Worm (Caenorhabditis elegans) whole organism, young adult: ENCODE measurements around the gene gsy-1.

Experiments
- B0019.2 ChIP-seq: fragments of 200-800 bp; sonication (Bioruptor generic); conservative IDR thresholded peaks from 2 replicates; pipeline ENCODE4 v1.3.6; 2022; ENCODE audit warnings: missing genetic modification reagents, missing genetic modification characterization, missing compliant biosample characterization
- B0261.1 ChIP-seq: sonication (generic microtip); optimal IDR thresholded peaks from 2 replicates; lab custom pipeline; 2016; ENCODE audit warnings: mild to moderate bottlenecking, missing genetic modification characterization, moderate library complexity, missing compliant biosample characterization
- F22D6.2 ChIP-seq: sonication (generic microtip); optimal IDR thresholded peaks from 2 replicates; lab custom pipeline; 2016; ENCODE audit warnings: mild to moderate bottlenecking, missing genetic modification characterization, missing compliant biosample characterization
- F33H1.4 ChIP-seq: fragments of 200-800 bp; sonication (Bioruptor generic); IDR thresholded peaks from 2 replicates; pipeline ENCODE4 v1.3.6; 2022; ENCODE audit warnings: missing genetic modification reagents, missing genetic modification characterization, missing compliant biosample characterization
- F52B5.7 ChIP-seq: sonication (generic microtip); optimal IDR thresholded peaks from 2 replicates; lab custom pipeline; 2016; ENCODE audit warnings: mild to moderate bottlenecking, missing genetic modification characterization, missing compliant biosample characterization
- F55B11.4 ChIP-seq: sonication (generic microtip); optimal IDR thresholded peaks from 2 replicates; lab custom pipeline; 2016; ENCODE audit warnings: missing compliant biosample characterization, missing genetic modification characterization, borderline replicate concordance; ENCODE audit not compliant: insufficient read depth
- Y67H2A.10 ChIP-seq: fragments of 200-800 bp; sonication (Bioruptor generic); conservative IDR thresholded peaks from 2 replicates; pipeline ENCODE4 v1.3.6; 2022; ENCODE audit warnings: missing genetic modification reagents, missing genetic modification characterization, missing compliant biosample characterization
- attf-5 ChIP-seq: fragments of 200-800 bp; sonication (Bioruptor generic); optimal IDR thresholded peaks from 2 replicates; lab custom pipeline; 2018; ENCODE audit warnings: mild to moderate bottlenecking, missing genetic modification characterization, missing compliant biosample characterization
- bed-1 ChIP-seq: fragments of 200-800 bp; sonication (Bioruptor generic); IDR thresholded peaks from 2 replicates; pipeline ENCODE4 v1.3.6; 2022; ENCODE audit warnings: missing genetic modification reagents, missing genetic modification characterization, missing compliant biosample characterization
- bed-2 ChIP-seq: fragments of 200-800 bp; sonication (Bioruptor generic); IDR thresholded peaks from 2 replicates; pipeline ENCODE4 v1.3.6; 2022; ENCODE audit warnings: missing genetic modification reagents, missing genetic modification characterization, missing compliant biosample characterization
- ccch-3 ChIP-seq: fragments of 200-800 bp; sonication (Bioruptor generic); optimal IDR thresholded peaks from 2 replicates; lab custom pipeline; 2018; ENCODE audit warnings: mild to moderate bottlenecking, missing genetic modification characterization, missing compliant biosample characterization
- cebp-2 ChIP-seq: fragments of 200-800 bp; sonication (Bioruptor generic); IDR thresholded peaks from 2 replicates; pipeline ENCODE4 v1.3.6; 2022; ENCODE audit warnings: missing genetic modification characterization, missing compliant biosample characterization
- ceh-27 ChIP-seq: fragments of 200-800 bp; sonication (Bioruptor generic); optimal IDR thresholded peaks from 2 replicates; lab custom pipeline; 2018; ENCODE audit warnings: mild to moderate bottlenecking, missing genetic modification characterization, moderate library complexity, missing compliant biosample characterization
- ceh-91 ChIP-seq: fragments of 200-800 bp; sonication (Bioruptor generic); IDR thresholded peaks from 2 replicates; pipeline ENCODE4 v1.3.6; 2022; ENCODE audit warnings: missing genetic modification reagents, missing genetic modification characterization, missing compliant biosample characterization
- die-1 ChIP-seq: sonication (generic microtip); optimal IDR thresholded peaks from 2 replicates; lab custom pipeline; 2016; ENCODE audit warnings: missing genotype, mild to moderate bottlenecking, missing genetic modification characterization, missing compliant biosample characterization
- dox-1 ChIP-seq: fragments of 200-800 bp; sonication (Bioruptor generic); IDR thresholded peaks from 2 replicates; pipeline ENCODE4 v1.3.6; 2022; ENCODE audit warnings: missing genetic modification reagents, missing genetic modification characterization, missing compliant biosample characterization
- egrh-3 ChIP-seq: fragments of 200-800 bp; sonication (Bioruptor generic); IDR thresholded peaks from 2 replicates; pipeline ENCODE4 v1.3.6; 2022; ENCODE audit warnings: missing genetic modification reagents, missing genetic modification characterization, missing compliant biosample characterization
- ekl-4 ChIP-seq: fragments of 200-800 bp; sonication (Bioruptor generic); IDR thresholded peaks from 2 replicates; pipeline ENCODE4 v1.3.6; 2022; ENCODE audit warnings: missing genetic modification reagents, missing genetic modification characterization, missing compliant biosample characterization
- hmg-1.2 ChIP-seq: fragments of 200-800 bp; sonication (Bioruptor generic); IDR thresholded peaks from 2 replicates; pipeline ENCODE4 v1.3.6; 2022; ENCODE audit warnings: missing genetic modification reagents, missing genetic modification characterization, missing compliant biosample characterization
- hmg-20 ChIP-seq: fragments of 200-800 bp; sonication (Bioruptor generic); IDR thresholded peaks from 2 replicates; pipeline ENCODE4 v1.3.6; 2022; ENCODE audit warnings: missing genetic modification reagents, missing genetic modification characterization, missing compliant biosample characterization
- hrde-1 ChIP-seq: sonication (generic microtip); optimal IDR thresholded peaks from 2 replicates; lab custom pipeline; 2016; ENCODE audit warnings: missing genetic modification characterization, mild to moderate bottlenecking, missing compliant biosample characterization, moderate library complexity, missing genotype, missing genetic modification reagents, borderline replicate concordance
- hsf-1 ChIP-seq: fragments of 200-800 bp; sonication (Bioruptor generic); IDR thresholded peaks from 2 replicates; pipeline ENCODE4 v1.3.6; 2022; ENCODE audit warnings: missing genetic modification reagents, missing genetic modification characterization, missing compliant biosample characterization
- lag-1 ChIP-seq: fragments of 200-800 bp; sonication (Bioruptor generic); IDR thresholded peaks from 2 replicates; pipeline ENCODE4 v1.3.6; 2022; ENCODE audit warnings: missing genetic modification reagents, missing genetic modification characterization, missing compliant biosample characterization
- let-607 ChIP-seq, 2 experiments: fragments of 200-800 bp in 1 of 2; sonication (Bioruptor generic) in 1 of 2; sonication (generic microtip) in 1 of 2; optimal IDR thresholded peaks; 2 replicates each; lab custom pipeline; 2016 to 2018; ENCODE audit warnings: mild to moderate bottlenecking in 2 of 2, missing compliant biosample characterization in 2 of 2, missing genetic modification characterization in 2 of 2, moderate library complexity in 2 of 2, missing genotype in 1 of 2
- lin-26 ChIP-seq: fragments of 200-800 bp; sonication (Bioruptor generic); IDR thresholded peaks from 2 replicates; pipeline ENCODE4 v1.3.6; 2022; ENCODE audit warnings: missing genetic modification reagents, missing genetic modification characterization, missing compliant biosample characterization
- lin-40 ChIP-seq: sonication (generic microtip); optimal IDR thresholded peaks from 2 replicates; lab custom pipeline; 2016; ENCODE audit warnings: missing genetic modification characterization, mild to moderate bottlenecking, missing compliant biosample characterization, missing genotype, missing genetic modification reagents
- lsl-1 ChIP-seq: fragments of 200-800 bp; sonication (Bioruptor generic); optimal IDR thresholded peaks from 2 replicates; lab custom pipeline; 2018; ENCODE audit warnings: mild to moderate bottlenecking, missing genetic modification characterization, moderate library complexity, missing compliant biosample characterization
- madf-10 ChIP-seq: sonication (generic microtip); optimal IDR thresholded peaks from 2 replicates; lab custom pipeline; 2016; ENCODE audit warnings: mild to moderate bottlenecking, missing genetic modification characterization, missing compliant biosample characterization
- mcd-1 ChIP-seq: fragments of 200-800 bp; sonication (Bioruptor generic); IDR thresholded peaks from 2 replicates; pipeline ENCODE4 v1.3.6; 2022; ENCODE audit warnings: missing genetic modification reagents, missing genetic modification characterization, missing compliant biosample characterization
- nfya-1 ChIP-seq: sonication (generic microtip); optimal IDR thresholded peaks from 2 replicates; lab custom pipeline; 2017; ENCODE audit warnings: antibody characterized with exemption, missing compliant biosample characterization, missing genetic modification characterization, borderline replicate concordance; ENCODE audit not compliant: insufficient read depth
- nhr-120 ChIP-seq: fragments of 200-800 bp; sonication (Bioruptor generic); IDR thresholded peaks from 2 replicates; pipeline ENCODE4 v1.3.6; 2022; ENCODE audit warnings: missing genetic modification characterization, missing compliant biosample characterization
- nhr-179 ChIP-seq: sonication (generic microtip); optimal IDR thresholded peaks from 2 replicates; lab custom pipeline; 2016; ENCODE audit warnings: mild to moderate bottlenecking, missing genetic modification characterization, missing compliant biosample characterization
- nhr-90 ChIP-seq: sonication (generic microtip); optimal IDR thresholded peaks from 2 replicates; lab custom pipeline; 2016; ENCODE audit warnings: missing genotype, mild to moderate bottlenecking, missing genetic modification characterization, missing compliant biosample characterization
- repo-1 ChIP-seq: sonication (generic microtip); optimal IDR thresholded peaks from 2 replicates; lab custom pipeline; 2017; ENCODE audit warnings: mild to moderate bottlenecking, missing genetic modification characterization, missing compliant biosample characterization
- snpc-1.1 ChIP-seq: sonication (generic microtip); optimal IDR thresholded peaks from 2 replicates; lab custom pipeline; 2017; ENCODE audit warnings: missing genetic modification characterization, mild to moderate bottlenecking, missing compliant biosample characterization, antibody characterized with exemption, moderate library complexity, missing genotype, missing genetic modification reagents; ENCODE audit not compliant: insufficient read depth
- snpc-1.3 ChIP-seq: sonication (generic microtip); optimal IDR thresholded peaks from 2 replicates; lab custom pipeline; 2017; ENCODE audit warnings: missing genetic modification characterization, mild to moderate bottlenecking, missing compliant biosample characterization, antibody characterized with exemption, moderate library complexity, missing genotype, missing genetic modification reagents; ENCODE audit not compliant: insufficient read depth
- snpc-3.4 ChIP-seq: sonication (generic microtip); optimal IDR thresholded peaks from 2 replicates; lab custom pipeline; 2017; ENCODE audit warnings: missing genetic modification characterization, mild to moderate bottlenecking, missing compliant biosample characterization, antibody characterized with exemption, moderate library complexity, missing genotype, missing genetic modification reagents
- sptf-2 ChIP-seq: fragments of 200-800 bp; sonication (Bioruptor generic); optimal IDR thresholded peaks from 2 replicates; lab custom pipeline; 2018; ENCODE audit warnings: mild to moderate bottlenecking, missing genetic modification characterization, missing compliant biosample characterization
- unc-130 ChIP-seq: sonication (generic microtip); optimal IDR thresholded peaks from 2 replicates; lab custom pipeline; 2016; ENCODE audit warnings: missing genetic modification reagents, missing genetic modification characterization, missing compliant biosample characterization
- xnd-1 ChIP-seq: sonication (generic microtip); optimal IDR thresholded peaks from 2 replicates; lab custom pipeline; 2016; ENCODE audit warnings: missing genotype, missing genetic modification reagents, missing genetic modification characterization, missing compliant biosample characterization

Gene gsy-1

DNA sequence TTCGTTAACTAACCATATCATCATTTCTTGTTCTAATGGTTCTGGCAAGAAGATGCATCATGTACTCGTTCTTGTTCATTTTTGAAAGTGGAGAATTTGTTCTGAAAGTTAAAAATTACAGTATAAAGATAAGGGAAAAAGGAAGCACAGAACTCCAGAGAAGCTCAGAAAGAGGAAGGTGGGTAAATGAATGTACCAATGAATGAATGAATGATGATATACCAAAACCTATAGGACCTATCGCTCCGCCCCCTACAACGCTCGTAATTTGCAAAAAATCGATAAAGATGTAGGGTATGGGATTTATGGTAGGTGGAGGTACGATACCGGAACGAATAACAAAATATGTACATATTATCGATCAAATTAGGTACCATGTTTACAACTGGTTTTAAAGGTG, 30.2 kb downstream of the gsy-1 start, which contains the start of gene pes-10:
pes-10 (minus strand) TSS at position 101 of the 400 bp plus-strand sequence.
- TF ChIP-seq lsl-1 (GFP tag; lab: Kevin White, UChicago) (no peak), dox-1 (GFP tag; lab: Robert Waterston, UW) (no peak), cebp-2 (no peak), F55B11.4 (no peak)

DNA sequence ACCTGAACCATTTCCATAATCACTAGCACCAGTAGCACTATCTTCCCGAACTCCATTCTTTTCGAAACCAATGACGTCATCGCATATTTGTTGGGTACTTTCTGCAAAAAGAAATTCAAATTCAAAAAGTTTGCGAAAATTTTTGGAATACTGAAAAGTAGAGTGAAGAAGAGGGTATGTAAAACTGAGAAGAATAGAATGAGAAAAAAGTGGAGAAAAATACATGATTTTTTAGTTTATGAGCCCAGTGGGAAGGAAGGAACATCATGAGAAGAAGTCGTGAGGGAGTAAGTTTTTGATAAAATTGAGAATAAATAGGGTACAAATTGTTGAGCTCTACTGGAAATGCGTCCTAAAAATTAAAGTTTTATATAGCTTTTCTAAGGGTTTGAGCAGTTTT, 37.9 kb downstream of the gsy-1 start, which contains the start of gene lgc-35:
lgc-35 (minus strand) TSS at position 101 of the 400 bp plus-strand sequence.
- no peak for TF ChIP-seq nhr-90
- TF ChIP-seq bed-2, result no peak
- no peak for TF ChIP-seq madf-10
- no peak for TF ChIP-seq repo-1 (tag; lab: Kevin White, UChicago)
- no peak for TF ChIP-seq ceh-91 (GFP tag; lab: Robert Waterston, UW)
- no peak for TF ChIP-seq ceh-27
- TF ChIP-seq sptf-2 (GFP tag; lab: Kevin White, UChicago), result no peak
- no peak for TF ChIP-seq snpc-1.1 (tag; lab: Kevin White, UChicago)
- TF ChIP-seq xnd-1 (tag; lab: Kevin White, UChicago), result no peak
- no peak for TF ChIP-seq ekl-4
- no peak for TF ChIP-seq bed-1 (GFP tag; lab: Robert Waterston, UW)
- no peak for TF ChIP-seq hrde-1 (tag; lab: Kevin White, UChicago)
- TF ChIP-seq unc-130 (GFP tag; lab: Kevin White, UChicago), result no peak
- TF ChIP-seq nfya-1 (tag; lab: Kevin White, UChicago), result no peak
- TF ChIP-seq nhr-179 (tag; lab: Kevin White, UChicago), result no peak
- TF ChIP-seq lsl-1 (GFP tag; lab: Kevin White, UChicago), result no peak
- no peak for TF ChIP-seq hsf-1
- no peak for TF ChIP-seq cebp-2
- TF ChIP-seq hmg-20 (GFP tag; lab: Robert Waterston, UW), result no peak
- no peak for TF ChIP-seq egrh-3 (GFP tag; lab: Robert Waterston, UW)

DNA sequence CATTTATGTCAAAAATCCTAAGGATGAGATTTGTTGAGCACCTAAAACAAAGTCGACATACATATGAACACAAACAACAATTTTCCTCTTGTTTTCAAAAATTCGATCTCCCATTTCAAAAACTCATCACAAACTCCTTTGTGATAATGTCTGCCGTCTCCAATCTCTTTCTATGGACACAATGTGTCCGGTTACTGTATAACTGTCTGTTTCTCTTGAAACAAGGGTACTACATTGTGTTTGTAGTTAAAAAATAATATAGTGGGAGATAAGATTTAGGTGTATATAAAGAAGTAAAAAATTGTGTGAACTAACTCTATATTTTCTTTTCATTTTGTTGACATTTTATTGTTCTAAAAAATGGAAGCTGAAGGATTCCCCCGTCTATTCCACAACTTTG, 47.6 kb downstream of the gsy-1 start, which contains the start of gene bcmo-1:
bcmo-1 (plus strand) TSS at position 330 of the 400 bp plus-strand sequence.
- TF ChIP-seq snpc-1.3 (tag; lab: Kevin White, UChicago), result no peak
- no peak for TF ChIP-seq snpc-3.4 (tag; lab: Kevin White, UChicago)
- TF ChIP-seq ekl-4, result no peak
- peak; percentile 37; the same call in 1 of the 2 replicates for TF ChIP-seq hmg-1.2 (GFP tag; lab: Robert Waterston, UW)
- no peak for TF ChIP-seq attf-5 (GFP tag; lab: Kevin White, UChicago)

DNA sequence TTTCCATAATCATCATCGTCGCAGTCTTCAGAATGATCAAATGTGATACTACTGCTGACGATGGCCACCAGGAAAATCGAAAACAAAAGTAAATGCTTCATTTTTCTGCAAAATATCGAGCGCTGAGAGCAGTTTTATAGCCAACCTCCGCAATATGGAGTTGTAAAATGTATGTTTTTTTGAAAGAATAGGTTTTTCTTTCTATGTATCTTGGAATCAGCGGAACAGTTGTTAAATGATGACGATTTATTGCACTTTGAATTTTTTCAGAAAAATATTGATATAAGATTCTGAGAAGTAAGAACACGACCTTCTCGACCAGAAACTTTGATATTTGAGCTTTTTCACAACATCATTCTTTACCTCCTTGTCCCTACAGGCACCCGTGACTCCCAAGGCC, 49.1 kb downstream of the gsy-1 start, which contains the start of gene Y46G5A.23:
Y46G5A.23 (minus strand) TSS at position 101 of the 400 bp plus-strand sequence.
- TF ChIP-seq F22D6.2 (tag; lab: Kevin White, UChicago) (no peak), bed-2 (no peak), lin-26 (no peak), mcd-1 (GFP tag; lab: Robert Waterston, UW) (no peak), F52B5.7 (no peak), nhr-120 (no peak), Y67H2A.10 (GFP tag; lab: Robert Waterston, UW) (no peak), egrh-3 (GFP tag; lab: Robert Waterston, UW) (no peak), ccch-3 (GFP tag; lab: Kevin White, UChicago) (no peak), lsl-1 (GFP tag; lab: Kevin White, UChicago) (no peak), F33H1.4 (no peak), die-1 (tag; lab: Kevin White, UChicago) (no peak), let-607 (tag; optimal IDR thresholded peaks at IDR 0.05; lab: Kevin White, UChicago) (no peak), lag-1 (GFP tag; lab: Robert Waterston, UW) (no peak), lin-40 (tag; lab: Kevin White, UChicago) (no peak), sptf-2 (GFP tag; lab: Kevin White, UChicago) (no peak), nfya-1 (tag; lab: Kevin White, UChicago) (no peak), B0019.2 (GFP tag; lab: Robert Waterston, UW) (no peak), cebp-2 (no peak), B0261.1 (tag; lab: Kevin White, UChicago) (no peak)
